Fruit fly (Drosophila melanogaster): ENCODE measurements around the gene CG11069.

Gene CG11069

dm6 chr3R:24876843-24877457, 17.6 kb upstream of the CG11069 start, which contains the start of the genes CG11089 and CG31381 (continued):
- TF ChIP-seq CG16779 (GFP tag; IDR thresholded peaks at IDR 0.05) (no peak), Asciz (GFP tag; optimal IDR thresholded peaks at IDR 0.05) (peak; percentile 25), CG1024 (GFP tag; IDR thresholded peaks at IDR 0.05) (no peak), PHDP (tag; optimal IDR thresholded peaks at IDR 0.05) (no peak), Dbx (GFP tag; IDR thresholded peaks at IDR 0.05) (no peak), Drgx (GFP tag; IDR thresholded peaks at IDR 0.05) (no peak), Nf-YB (GFP tag; optimal IDR thresholded peaks at IDR 0.05) (peak; percentile 7)

- peak in 1 of 2 experiments; percentile 5 for TF ChIP-seq Pdp1 (GFP tag; optimal IDR thresholded peaks at IDR 0.05)
- TF ChIP-seq sr (GFP tag; IDR thresholded peaks at IDR 0.05), result peak; percentile 53
- TF ChIP-seq onecut (GFP tag; IDR thresholded peaks at IDR 0.05), result no peak
- no peak for TF ChIP-seq gcm (GFP tag; optimal IDR thresholded peaks at IDR 0.05)
- no peak for TF ChIP-seq inv (GFP tag; IDR thresholded peaks at IDR 0.05; ENCODE audit: partially characterized antibody)
- 0 out of 4 replicates have a peak, but pooled peaks have one; percentile 37 for TF ChIP-seq chinmo (GFP tag; IDR thresholded peaks at IDR 0.05; ENCODE audit: partially characterized antibody)
- TF ChIP-seq phol (tag; optimal IDR thresholded peaks at IDR 0.05), result no peak
Observed at dm6 chr3R:24878655-24879054, 15.9 kb upstream of the CG11069 start.

dm6 chr3R:24886470-24886869, 8.1 kb upstream of the CG11069 start:
- TF ChIP-seq CG12659 (GFP tag; optimal IDR thresholded peaks at IDR 0.05), result no peak
- no peak for TF ChIP-seq twi (tag; optimal IDR thresholded peaks at IDR 0.05)
- no peak for TF ChIP-seq inv (GFP tag; IDR thresholded peaks at IDR 0.05; ENCODE audit: partially characterized antibody)
- no peak for TF ChIP-seq disco-r (GFP tag; optimal IDR thresholded peaks at IDR 0.05)
- TF ChIP-seq mld (GFP tag; IDR thresholded peaks at IDR 0.05; ENCODE audit: partially characterized antibody), result no peak
- no peak for TF ChIP-seq gcm2 (GFP tag; optimal IDR thresholded peaks at IDR 0.05)
- TF ChIP-seq jing (GFP tag; optimal IDR thresholded peaks at IDR 0.05), result no peak
- TF ChIP-seq bsh (GFP tag; optimal IDR thresholded peaks at IDR 0.05), result peak in 1 of 2 experiments; percentile 26
- no peak for TF ChIP-seq chm (GFP tag; IDR thresholded peaks at IDR 0.05)
- no peak for TF ChIP-seq bbx (GFP tag; IDR thresholded peaks at IDR 0.05; ENCODE audit: partially characterized antibody)
- TF ChIP-seq Med (GFP tag), result peak; percentile 54
- TF ChIP-seq Nf-YB (GFP tag; optimal IDR thresholded peaks at IDR 0.05), result no peak
- TF ChIP-seq ci (GFP tag; IDR thresholded peaks at IDR 0.05), result no peak
- no peak for TF ChIP-seq seq (GFP tag; IDR thresholded peaks at IDR 0.05)
- no peak for TF ChIP-seq CG17912 (GFP tag; optimal IDR thresholded peaks at IDR 0.05)
- peak; percentile 17 for TF ChIP-seq CG10979 (tag; optimal IDR thresholded peaks at IDR 0.05)
- no peak for TF ChIP-seq Dek (tag; optimal IDR thresholded peaks at IDR 0.05)
- TF ChIP-seq D19B (GFP tag; optimal IDR thresholded peaks at IDR 0.05), result no peak
- no peak for TF ChIP-seq hkb (optimal IDR thresholded peaks at IDR 0.05)
- no peak for TF ChIP-seq hkb (GFP tag; IDR thresholded peaks at IDR 0.05)
- no peak for TF ChIP-seq hth (optimal IDR thresholded peaks at IDR 0.05)
- TF ChIP-seq NK7.1 (GFP tag; optimal IDR thresholded peaks at IDR 0.05), result no peak
- no peak for TF ChIP-seq ro (GFP tag; IDR thresholded peaks at IDR 0.05)
- no peak for TF ChIP-seq CG10147 (GFP tag; optimal IDR thresholded peaks at IDR 0.05)
- no peak for TF ChIP-seq grau (tag; optimal IDR thresholded peaks at IDR 0.05)
- TF ChIP-seq fru (optimal IDR thresholded peaks at IDR 0.05), result no peak
- TF ChIP-seq aop (GFP tag; IDR thresholded peaks at IDR 0.05), result no peak
- no peak for TF ChIP-seq CG18599 (GFP tag; optimal IDR thresholded peaks at IDR 0.05)
- TF ChIP-seq nau (GFP tag; optimal IDR thresholded peaks at IDR 0.05), result no peak
- TF ChIP-seq emc (GFP tag; optimal IDR thresholded peaks at IDR 0.05), result no peak
- no peak for TF ChIP-seq fd102C (GFP tag; optimal IDR thresholded peaks at IDR 0.05)
- peak; percentile 58 for TF ChIP-seq Sox102F (GFP tag; optimal IDR thresholded peaks at IDR 0.05)
- TF ChIP-seq CG2202 (tag; optimal IDR thresholded peaks at IDR 0.05), result no peak
- no peak for TF ChIP-seq CG14965 (GFP tag; optimal IDR thresholded peaks at IDR 0.05; ENCODE audit: borderline replicate concordance)
- TF ChIP-seq lmd (GFP tag; IDR thresholded peaks at IDR 0.05), result peak; percentile 19; the same call in 1 of the 2 replicates
